Worm (Caenorhabditis elegans): ENCODE results near the gene H01G02.4.

The H01G02.4 gene

DNA sequence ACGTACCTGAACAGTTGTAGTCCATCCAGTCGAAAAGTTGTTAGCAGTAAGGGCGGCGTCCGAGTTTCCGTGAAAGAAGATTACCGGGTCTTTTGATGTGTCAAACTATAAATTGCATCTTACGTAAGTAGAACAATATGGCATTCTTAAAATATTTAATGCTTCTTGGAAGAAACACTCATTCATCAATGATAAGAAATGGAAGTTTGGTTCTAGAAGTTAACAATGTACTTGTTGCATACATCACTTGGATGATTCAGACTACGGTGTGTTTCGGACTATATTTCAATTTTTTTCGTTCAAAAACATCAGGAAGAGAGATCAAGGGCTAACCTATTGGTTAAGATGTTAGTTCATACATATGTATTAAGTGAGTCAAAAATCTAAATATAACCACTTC, 30.8 kb downstream of the H01G02.4 start:
- TF ChIP-seq lin-13 (GFP tag; optimal IDR thresholded peaks at IDR 0.05) (no peak), mab-5 (tag; optimal IDR thresholded peaks at IDR 0.05) (no peak), nhr-21 (tag; optimal IDR thresholded peaks at IDR 0.05) (no peak), nhr-237 (tag; optimal IDR thresholded peaks at IDR 0.05) (no peak), lin-11 (tag; optimal IDR thresholded peaks at IDR 0.05) (no peak), nhr-129 (tag; optimal IDR thresholded peaks at IDR 0.05) (no peak), sem-4 (tag; optimal IDR thresholded peaks at IDR 0.05) (no peak), snpc-4 (tag; optimal IDR thresholded peaks at IDR 0.05) (no peak), egl-27 (tag; optimal IDR thresholded peaks at IDR 0.05) (no peak), mdl-1 (tag; optimal IDR thresholded peaks at IDR 0.05) (no peak), nhr-12 (tag; optimal IDR thresholded peaks at IDR 0.05) (no peak), dmd-4 (tag; optimal IDR thresholded peaks at IDR 0.05) (no peak), ztf-1 (GFP tag; conservative IDR thresholded peaks at IDR 0.05) (no peak), nhr-25 (tag; optimal IDR thresholded peaks at IDR 0.05) (no peak), nhr-77 (tag; optimal IDR thresholded peaks at IDR 0.05) (no peak)

- TF ChIP-seq unc-55 (GFP tag; optimal IDR thresholded peaks at IDR 0.05): no peak
- no peak for TF ChIP-seq nhr-129 (tag; optimal IDR thresholded peaks at IDR 0.05)
- no peak for TF ChIP-seq ztf-1 (GFP tag; conservative IDR thresholded peaks at IDR 0.05)
- TF ChIP-seq nhr-11 (tag; optimal IDR thresholded peaks at IDR 0.05): no peak
- peak; percentile 17 for TF ChIP-seq sma-9 (GFP tag; optimal IDR thresholded peaks at IDR 0.05)
- no peak for TF ChIP-seq sma-9 (tag; optimal IDR thresholded peaks at IDR 0.05)
- peak; percentile 66 for TF ChIP-seq fos-1 (tag; optimal IDR thresholded peaks at IDR 0.05)
- TF ChIP-seq ztf-11 (tag; optimal IDR thresholded peaks at IDR 0.05): no peak
- TF ChIP-seq unc-39 (tag; optimal IDR thresholded peaks at IDR 0.05): no peak
- no peak for TF ChIP-seq mab-5 (tag; optimal IDR thresholded peaks at IDR 0.05)
- TF ChIP-seq crh-2 (tag; optimal IDR thresholded peaks at IDR 0.05): peak; percentile 15
- TF ChIP-seq lsy-2 (tag; optimal IDR thresholded peaks at IDR 0.05): no peak
- no peak for TF ChIP-seq F13H6.1 (tag; optimal IDR thresholded peaks at IDR 0.05)
These were observed 31.9 kb downstream of the H01G02.4 start for ce11 chrIV:11771064-11771463.

DNA sequence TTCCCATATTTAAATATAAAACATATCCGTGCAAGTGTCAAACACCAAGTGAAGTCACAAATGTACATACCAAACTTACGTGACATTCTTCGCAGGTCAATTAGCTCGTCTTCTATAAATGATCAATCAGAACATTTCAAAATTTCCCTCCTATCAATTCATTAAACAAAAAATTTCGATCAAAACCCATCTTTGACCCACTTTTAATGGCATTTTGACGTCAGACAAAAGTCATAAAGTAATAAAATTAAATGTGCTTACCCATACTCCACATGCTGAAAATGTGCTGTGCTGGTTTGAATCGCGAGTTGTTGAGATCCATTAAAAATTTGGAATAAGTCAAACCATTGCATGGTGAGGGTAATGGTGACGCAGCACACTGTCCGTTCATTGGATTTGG, 33.2 kb downstream of the H01G02.4 start:
- TF ChIP-seq lin-39 (tag; optimal IDR thresholded peaks at IDR 0.05) (no peak), sma-9 (GFP tag; optimal IDR thresholded peaks at IDR 0.05) (peak; percentile 31), sma-9 (tag; optimal IDR thresholded peaks at IDR 0.05) (no peak)

DNA sequence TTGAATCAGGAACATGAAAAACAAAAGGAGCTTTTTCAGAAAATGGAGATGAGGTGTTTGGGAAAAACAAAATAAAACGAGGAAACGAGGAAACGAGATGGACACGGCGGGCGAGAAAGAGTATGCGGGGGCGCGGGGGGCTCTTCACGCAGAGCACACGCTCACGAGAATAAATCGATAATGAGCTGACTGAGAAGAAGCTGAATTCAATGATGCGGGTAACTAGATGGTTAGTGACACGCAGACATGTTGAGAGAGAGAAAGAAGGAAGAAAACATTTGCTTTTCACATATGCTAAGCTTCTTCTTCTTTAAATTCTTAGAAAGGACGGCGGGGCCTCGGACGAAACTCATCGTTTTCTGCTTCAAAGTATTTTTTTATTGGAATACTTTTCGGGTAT, 37.4 kb downstream of the H01G02.4 start:
- TF ChIP-seq lsy-2 (tag; optimal IDR thresholded peaks at IDR 0.05): peak; percentile 16 to 65
- TF ChIP-seq F13H6.1 (tag; optimal IDR thresholded peaks at IDR 0.05): peak; percentile 55
- TF ChIP-seq blmp-1 (tag; optimal IDR thresholded peaks at IDR 0.05; ENCODE audit: insufficient read depth): no peak
- peak in 1 of 2 experiments; percentile 77 for TF ChIP-seq mdl-1 (tag; optimal IDR thresholded peaks at IDR 0.05)
- peak; percentile 57 for TF ChIP-seq nhr-129 (tag; optimal IDR thresholded peaks at IDR 0.05)
- peak; percentile 60 for TF ChIP-seq unc-55 (GFP tag; optimal IDR thresholded peaks at IDR 0.05)
- TF ChIP-seq ceh-16 (tag; optimal IDR thresholded peaks at IDR 0.05): no peak
- no peak for TF ChIP-seq gmeb-1 (tag; optimal IDR thresholded peaks at IDR 0.05)
- TF ChIP-seq C34F6.9 (tag; optimal IDR thresholded peaks at IDR 0.05): peak; percentile 75
- TF ChIP-seq fos-1 (tag; optimal IDR thresholded peaks at IDR 0.05): no peak
- TF ChIP-seq sma-3 (GFP tag; optimal IDR thresholded peaks at IDR 0.05): no peak
- no peak for TF ChIP-seq nhr-77 (tag; optimal IDR thresholded peaks at IDR 0.05)
- peak; percentile 37 for TF ChIP-seq egl-27 (tag; optimal IDR thresholded peaks at IDR 0.05)
- TF ChIP-seq unc-62 (GFP tag; optimal IDR thresholded peaks at IDR 0.05): no peak
- TF ChIP-seq mab-5 (tag; optimal IDR thresholded peaks at IDR 0.05): no peak
- peak; percentile 64 for TF ChIP-seq sma-9 (GFP tag; optimal IDR thresholded peaks at IDR 0.05)
- no peak for TF ChIP-seq sma-9 (tag; optimal IDR thresholded peaks at IDR 0.05)
- peak; percentile 56 for TF ChIP-seq crh-2 (tag; optimal IDR thresholded peaks at IDR 0.05)
- TF ChIP-seq zag-1 (tag; optimal IDR thresholded peaks at IDR 0.05): peak; percentile 72
- no peak for TF ChIP-seq nhr-21 (tag; optimal IDR thresholded peaks at IDR 0.05)
- TF ChIP-seq lin-11 (tag; optimal IDR thresholded peaks at IDR 0.05): peak; percentile 70
- no peak for TF ChIP-seq snpc-4 (tag; optimal IDR thresholded peaks at IDR 0.05)

DNA sequence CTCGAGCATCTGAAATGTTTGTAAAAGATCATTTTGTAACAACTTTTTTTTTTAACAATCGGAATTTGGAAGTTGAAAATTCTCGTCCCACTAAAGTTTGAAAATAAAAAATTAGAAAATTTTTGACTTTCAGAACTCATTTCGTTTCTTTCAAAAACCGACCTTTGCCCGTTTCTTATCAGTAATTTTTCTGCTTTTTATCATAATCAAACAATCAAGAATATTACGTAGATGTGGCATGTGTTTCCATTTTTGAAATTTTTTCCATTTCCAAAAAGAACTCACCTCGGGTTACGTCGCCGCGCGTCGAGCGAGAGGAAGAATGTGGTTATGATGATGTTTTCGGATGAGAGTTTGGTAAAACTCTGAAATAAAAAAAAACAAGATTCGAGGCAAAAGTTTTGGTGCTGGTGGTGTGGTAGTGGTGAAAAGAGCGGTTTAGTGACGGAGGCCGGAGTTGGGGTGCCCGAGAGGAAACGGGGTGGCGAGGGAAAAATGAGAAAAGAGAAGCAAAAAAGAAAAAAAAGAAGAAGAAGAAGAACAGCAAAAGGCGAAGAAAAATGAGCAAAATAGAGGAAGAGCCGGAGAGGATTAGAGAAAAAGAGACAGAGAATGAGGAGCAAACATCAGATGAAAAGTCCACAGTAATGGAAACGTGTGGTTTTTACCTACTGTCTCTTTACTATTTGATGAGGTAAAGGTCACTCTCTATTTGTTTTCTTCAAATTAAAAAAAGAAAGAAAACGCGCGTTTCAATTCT, 42.1 kb downstream of the H01G02.4 start, which contains the start of gene T12A7.2:
Gene T12A7.2 (minus strand): TSS at position 412 of the 760 bp plus-strand sequence.
- peak; percentile 35 for TF ChIP-seq sma-9 (GFP tag; optimal IDR thresholded peaks at IDR 0.05)
- TF ChIP-seq sma-9 (tag; optimal IDR thresholded peaks at IDR 0.05): no peak
- peak; percentile 36 for TF ChIP-seq F13H6.1 (tag; optimal IDR thresholded peaks at IDR 0.05)
- TF ChIP-seq nhr-25 (tag; optimal IDR thresholded peaks at IDR 0.05): no peak
- TF ChIP-seq nhr-6 (tag; optimal IDR thresholded peaks at IDR 0.05): no peak
- no peak for TF ChIP-seq ztf-11 (tag; optimal IDR thresholded peaks at IDR 0.05)
- peak; percentile 54 for TF ChIP-seq unc-55 (GFP tag; optimal IDR thresholded peaks at IDR 0.05)

Measured in whole organism, L2 larva.